Worm (Caenorhabditis elegans): ENCODE data around the gene acds-10.
A peak's percentile ranks its signal among the peaks of the same experiment; 100 is the strongest.

The acds-10 gene

DNA sequence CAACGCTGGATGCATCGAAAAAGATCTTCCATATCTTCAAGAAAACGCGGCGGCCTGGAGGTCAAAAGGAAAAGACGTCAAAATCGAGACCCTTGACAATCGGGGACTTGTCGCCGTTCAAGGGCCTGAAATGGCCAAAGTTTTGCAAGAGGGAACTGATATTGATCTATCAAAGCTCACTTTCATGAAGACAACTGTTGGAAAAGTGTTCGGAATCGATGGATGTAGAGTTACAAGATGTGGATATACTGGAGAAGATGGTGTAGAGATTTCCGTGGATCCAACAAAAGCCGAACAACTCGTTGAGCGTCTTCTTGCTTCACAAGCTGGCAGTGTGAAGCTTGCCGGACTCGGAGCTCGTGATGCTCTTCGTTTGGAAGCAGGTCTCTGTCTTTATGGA is 34.1 kb upstream of the acds-10 start:
- TF ChIP-seq ceh-58 (GFP tag; IDR thresholded peaks at IDR 0.05) (no peak), F33H1.4 (GFP tag; IDR thresholded peaks at IDR 0.05) (no peak), tlf-1 (GFP tag; optimal IDR thresholded peaks at IDR 0.05) (no peak), ztf-22 (GFP tag; optimal IDR thresholded peaks at IDR 0.05) (no peak), F37B4.10 (GFP tag; IDR thresholded peaks at IDR 0.05) (no peak), die-1 (tag; optimal IDR thresholded peaks at IDR 0.05) (no peak), K12H6.12 (tag; optimal IDR thresholded peaks at IDR 0.05) (no peak), Y53F4B.3 (GFP tag; IDR thresholded peaks at IDR 0.05) (no peak), ztf-28 (GFP tag; IDR thresholded peaks at IDR 0.05) (no peak), ztf-25 (GFP tag; IDR thresholded peaks at IDR 0.05) (no peak), nfyb-1 (GFP tag; IDR thresholded peaks at IDR 0.05) (no peak), Y56A3A.18 (GFP tag; IDR thresholded peaks at IDR 0.05) (no peak), chd-7 (tag; optimal IDR thresholded peaks at IDR 0.05) (no peak), ztf-18 (tag; optimal IDR thresholded peaks at IDR 0.05) (no peak), ZK185.1 (tag; optimal IDR thresholded peaks at IDR 0.05; ENCODE audit: poor library complexity, severe bottlenecking) (no peak), mxl-1 (tag; optimal IDR thresholded peaks at IDR 0.05) (no peak), xnd-1 (tag; optimal IDR thresholded peaks at IDR 0.05) (no peak), egl-18 (GFP tag; IDR thresholded peaks at IDR 0.05) (no peak), egrh-3 (GFP tag; IDR thresholded peaks at IDR 0.05) (no peak), madf-3 (GFP tag; IDR thresholded peaks at IDR 0.05) (no peak)

- TF ChIP-seq madf-3 (GFP tag; IDR thresholded peaks at IDR 0.05), result 0 out of 2 replicates have a peak, but pooled peaks have one; percentile 30
- TF ChIP-seq rec-8 (tag; optimal IDR thresholded peaks at IDR 0.05), result no peak
- no peak for TF ChIP-seq C17E4.6 (GFP tag; IDR thresholded peaks at IDR 0.05)
- no peak for TF ChIP-seq ztf-25 (GFP tag; IDR thresholded peaks at IDR 0.05)
- no peak for TF ChIP-seq F33H1.4 (GFP tag; IDR thresholded peaks at IDR 0.05)
- TF ChIP-seq ztf-28 (GFP tag; IDR thresholded peaks at IDR 0.05), result no peak
- TF ChIP-seq attf-3 (GFP tag; conservative IDR thresholded peaks at IDR 0.05), result no peak
- TF ChIP-seq nhr-90 (tag; optimal IDR thresholded peaks at IDR 0.05), result no peak
Observed at ce11 chrV:5716508-5716907, 31.1 kb upstream of the acds-10 start, which contains the start of gene K09H11.9. TSS of gene K09H11.9 (minus strand) at chrV:5716608.

ce11 chrV:5717237-5717935 is 30.2 kb upstream of the acds-10 start, which contains the start of gene rga-3:
TSS of gene rga-3 (plus strand) at chrV:5717885.
- no peak for TF ChIP-seq rpc-1 (optimal IDR thresholded peaks at IDR 0.05)
- TF ChIP-seq rpc-1 (tag; optimal IDR thresholded peaks at IDR 0.05), result peak; percentile 15
- no peak for TF ChIP-seq ccch-3 (GFP tag; optimal IDR thresholded peaks at IDR 0.05)
- no peak for TF ChIP-seq nhr-80 (tag; optimal IDR thresholded peaks at IDR 0.05)
- TF ChIP-seq ztf-26 (tag; optimal IDR thresholded peaks at IDR 0.05), result no peak
- TF ChIP-seq ceh-100 (GFP tag; IDR thresholded peaks at IDR 0.05), result peak; percentile 55; the same call in 1 of the 2 replicates
- no peak for TF ChIP-seq hlh-12 (tag; optimal IDR thresholded peaks at IDR 0.05)
- peak; percentile 93 for TF ChIP-seq rcor-1 (GFP tag; IDR thresholded peaks at IDR 0.05)
- no peak for TF ChIP-seq B0035.1 (tag; optimal IDR thresholded peaks at IDR 0.05)
- peak; percentile 59 for TF ChIP-seq hrde-1 (tag; optimal IDR thresholded peaks at IDR 0.05; ENCODE audit: borderline replicate concordance)
- TF ChIP-seq ceh-27 (GFP tag; optimal IDR thresholded peaks at IDR 0.05), result no peak
- TF ChIP-seq somi-1 (GFP tag; optimal IDR thresholded peaks at IDR 0.05), result no peak
- TF ChIP-seq ceh-79 (tag; optimal IDR thresholded peaks at IDR 0.05), result no peak
- no peak for TF ChIP-seq lin-40 (tag; optimal IDR thresholded peaks at IDR 0.05)
- TF ChIP-seq F57C9.4 (tag; optimal IDR thresholded peaks at IDR 0.05), result no peak
- TF ChIP-seq ama-1 (optimal IDR thresholded peaks at IDR 0.05), result no peak
- peak in 1 of 2 experiments; percentile 10 for TF ChIP-seq ama-1 (GFP tag; optimal IDR thresholded peaks at IDR 0.05)
- no peak for TF ChIP-seq bed-2 (GFP tag; IDR thresholded peaks at IDR 0.05)
- TF ChIP-seq C06A6.2 (GFP tag; conservative IDR thresholded peaks at IDR 0.05), result no peak
- TF ChIP-seq zfh-2 (GFP tag; conservative IDR thresholded peaks at IDR 0.05), result no peak
- no peak for TF ChIP-seq pha-4 (tag; optimal IDR thresholded peaks at IDR 0.05)
- TF ChIP-seq nfya-1 (tag; optimal IDR thresholded peaks at IDR 0.05; ENCODE audit: borderline replicate concordance, insufficient read depth), result no peak
- TF ChIP-seq sptf-2 (GFP tag; optimal IDR thresholded peaks at IDR 0.05), result no peak
